Worm (Caenorhabditis elegans): Measurements from ENCODE around the gene K10D11.5.

DNA sequence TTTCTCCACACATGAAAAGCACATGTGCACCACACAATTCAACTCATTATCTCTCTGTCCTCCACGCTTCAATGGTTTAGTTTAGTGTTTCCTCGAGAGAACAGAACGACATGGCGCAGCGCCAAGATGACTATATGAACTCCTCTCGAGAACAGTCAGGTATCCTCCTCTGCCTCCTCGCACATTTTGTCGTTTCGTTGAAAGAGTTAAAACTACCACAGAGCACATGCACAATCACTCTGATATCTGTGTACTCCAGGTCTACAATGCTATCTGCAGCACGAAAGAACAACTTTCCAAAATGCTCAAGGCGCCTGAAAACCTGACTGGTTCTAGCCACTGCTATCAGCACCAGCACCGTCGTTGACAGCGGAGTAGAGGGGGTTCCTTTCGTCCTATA lies 35.1 kb upstream of the K10D11.5 start:
- TF ChIP-seq W03F9.2 (tag; optimal IDR thresholded peaks at IDR 0.05) (no peak), him-1 (tag; optimal IDR thresholded peaks at IDR 0.05) (no peak), dao-5 (tag; optimal IDR thresholded peaks at IDR 0.05) (no peak)

Data from whole organism, L4/young adult.